Fruit fly (Drosophila melanogaster): ENCODE measurements around the gene Pka-R1.
A peak's percentile ranks its signal among the peaks of the same experiment; 100 is the strongest.

Pka-R1 gene

dm6 chr3L:20817927-20818326 is 2.0 kb downstream of the Pka-R1 start, which contains the start of gene Mst77F:
Mst77F (minus strand) TSS chr3L:20818027.
- no peak for TF ChIP-seq run (tag; optimal IDR thresholded peaks at IDR 0.05)
- TF ChIP-seq CG10267 (tag; optimal IDR thresholded peaks at IDR 0.05), result no peak
- no peak for TF ChIP-seq bcd (GFP tag; optimal IDR thresholded peaks at IDR 0.05)
- TF ChIP-seq nerfin-2 (GFP tag; IDR thresholded peaks at IDR 0.05; ENCODE audit: partially characterized antibody), result no peak
- TF ChIP-seq D19A (tag; optimal IDR thresholded peaks at IDR 0.05), result no peak
- TF ChIP-seq lola (GFP tag; optimal IDR thresholded peaks at IDR 0.05), result no peak
- no peak for TF ChIP-seq CG14860 (GFP tag; IDR thresholded peaks at IDR 0.05; ENCODE audit: partially characterized antibody)

- peak; percentile 51 for TF ChIP-seq Hmx (GFP tag; optimal IDR thresholded peaks at IDR 0.05)
- no peak for TF ChIP-seq CG6175 (GFP tag; IDR thresholded peaks at IDR 0.05)
- no peak for TF ChIP-seq CG7786 (GFP tag; optimal IDR thresholded peaks at IDR 0.05)
- peak; percentile 38 for TF ChIP-seq sima (GFP tag; optimal IDR thresholded peaks at IDR 0.05)
- TF ChIP-seq CG16779 (GFP tag; IDR thresholded peaks at IDR 0.05), result no peak
- no peak for TF ChIP-seq Myb (GFP tag; optimal IDR thresholded peaks at IDR 0.05)
- TF ChIP-seq Nf-YB (GFP tag; optimal IDR thresholded peaks at IDR 0.05), result no peak
- no peak for TF ChIP-seq CG4282 (GFP tag; optimal IDR thresholded peaks at IDR 0.05)
- TF ChIP-seq CG2875 (GFP tag; optimal IDR thresholded peaks at IDR 0.05), result no peak
- TF ChIP-seq Dfd (GFP tag; optimal IDR thresholded peaks at IDR 0.05), result peak; percentile 86 to 96
- no peak for TF ChIP-seq CG4404 (GFP tag; IDR thresholded peaks at IDR 0.05)
- no peak for TF ChIP-seq CG12219 (GFP tag; optimal IDR thresholded peaks at IDR 0.05)
- no peak for TF ChIP-seq grau (tag; optimal IDR thresholded peaks at IDR 0.05)
- TF ChIP-seq CG15011 (GFP tag; optimal IDR thresholded peaks at IDR 0.05), result peak; percentile 43
- TF ChIP-seq crp (GFP tag; optimal IDR thresholded peaks at IDR 0.05), result peak in 1 of 2 experiments; percentile 9
- no peak for TF ChIP-seq CG13624 (GFP tag; optimal IDR thresholded peaks at IDR 0.05)
- TF ChIP-seq Ets65A (GFP tag), result no peak
- TF ChIP-seq hkb (optimal IDR thresholded peaks at IDR 0.05), result no peak
- TF ChIP-seq hkb (GFP tag; IDR thresholded peaks at IDR 0.05), result no peak
- no peak for TF ChIP-seq CG8290 (GFP tag; optimal IDR thresholded peaks at IDR 0.05)
- no peak for TF ChIP-seq CG8290 (tag; optimal IDR thresholded peaks at IDR 0.05)
- TF ChIP-seq ttk (GFP tag; IDR thresholded peaks at IDR 0.05), result no peak
- TF ChIP-seq tap (tag; optimal IDR thresholded peaks at IDR 0.05), result no peak
- no peak for TF ChIP-seq Bdp1 (GFP tag; optimal IDR thresholded peaks at IDR 0.05)
- no peak for TF ChIP-seq CrebB (tag; optimal IDR thresholded peaks at IDR 0.05)
- no peak for TF ChIP-seq unc-4 (GFP tag; IDR thresholded peaks at IDR 0.05; ENCODE audit: partially characterized antibody)
- peak; percentile 9 for TF ChIP-seq CG10565 (GFP tag; optimal IDR thresholded peaks at IDR 0.05)
- TF ChIP-seq CG30403 (GFP tag; optimal IDR thresholded peaks at IDR 0.05), result no peak
- TF ChIP-seq sim (GFP tag; IDR thresholded peaks at IDR 0.05), result no peak
- TF ChIP-seq Scr (GFP tag; IDR thresholded peaks at IDR 0.05; ENCODE audit: partially characterized antibody), result no peak
- TF ChIP-seq gro (GFP tag; optimal IDR thresholded peaks at IDR 0.05), result no peak
- TF ChIP-seq sd (tag; optimal IDR thresholded peaks at IDR 0.05), result no peak
- no peak for TF ChIP-seq CG8359 (GFP tag; optimal IDR thresholded peaks at IDR 0.05; ENCODE audit: borderline replicate concordance)
- peak; percentile 83 for TF ChIP-seq Blimp-1 (GFP tag; optimal IDR thresholded peaks at IDR 0.05)
- TF ChIP-seq pan (optimal IDR thresholded peaks at IDR 0.05), result no peak
- no peak for TF ChIP-seq pan (GFP tag; optimal IDR thresholded peaks at IDR 0.05 in 1 of 2, IDR thresholded peaks at IDR 0.05 in 1 of 2)
- peak; percentile 36 for TF ChIP-seq cad (GFP tag; optimal IDR thresholded peaks at IDR 0.05)
- no peak for TF ChIP-seq TFAM (GFP tag; optimal IDR thresholded peaks at IDR 0.05)
- no peak for TF ChIP-seq CG1647 (GFP tag; optimal IDR thresholded peaks at IDR 0.05)
- TF ChIP-seq CG42726 (GFP tag; IDR thresholded peaks at IDR 0.05; ENCODE audit: partially characterized antibody), result no peak
- TF ChIP-seq CG32772 (GFP tag; IDR thresholded peaks at IDR 0.05), result no peak
- TF ChIP-seq CG14441 (GFP tag; IDR thresholded peaks at IDR 0.05), result no peak
- TF ChIP-seq CG7556 (GFP tag; optimal IDR thresholded peaks at IDR 0.05), result no peak
Measured at dm6 chr3L:20823206-20823803, 7.4 kb downstream of the Pka-R1 start.
